Worm (Caenorhabditis elegans) whole organism, L1 larva: ENCODE data around the gene C16C8.5.

Experiments
- alr-1 ChIP-seq: fragments of 200-800 bp; sonication (Bioruptor generic); optimal IDR thresholded peaks from 2 replicates; lab custom pipeline; 2018; ENCODE audit warnings: borderline replicate concordance, mild to moderate bottlenecking, missing genetic modification characterization, missing compliant biosample characterization
- fkh-8 ChIP-seq: sonication (generic microtip); optimal IDR thresholded peaks from 2 replicates; lab custom pipeline; 2016; ENCODE audit warnings: mild to moderate bottlenecking, missing genetic modification characterization, missing compliant biosample characterization
- lin-15B ChIP-seq: fragments of 150-350 bp; sonication (generic microtip); optimal IDR thresholded peaks from 3 replicates; lab custom pipeline; 2014; ENCODE audit warnings: missing biosample characterization, missing genetic modification characterization
- unc-62 ChIP-seq: fragments of 150-350 bp; optimal IDR thresholded peaks from 2 replicates; lab custom pipeline; 2014; ENCODE audit warnings: missing biosample characterization, missing genetic modification reagents, missing genetic modification characterization
- unc-86 ChIP-seq: sonication (generic microtip); optimal IDR thresholded peaks from 2 replicates; lab custom pipeline; 2016; ENCODE audit warnings: missing genetic modification characterization, missing compliant biosample characterization

- TF ChIP-seq fkh-8 (no peak), unc-62 (GFP tag; lab: Kevin White, UChicago) (no peak), lin-15B (tag; lab: Kevin White, UChicago) (no peak), unc-86 (tag; lab: Kevin White, UChicago) (no peak), alr-1 (tag; lab: Kevin White, UChicago) (no peak)
Measured at ce11 chrII:3403535-3403934, 41.6 kb downstream of the C16C8.5 start, which contains the start of gene nep-8.
